Worm (Caenorhabditis elegans) whole organism, L3 larva: ENCODE measurements around the gene K07E1.1.

Experiments
- ama-1 ChIP-seq: fragments of 150-350 bp; optimal IDR thresholded peaks from 2 replicates; lab custom pipeline; 2018
- ceh-16 ChIP-seq: sonication (generic microtip); optimal IDR thresholded peaks from 2 replicates; lab custom pipeline; 2017; ENCODE audit warnings: missing biosample characterization, missing genetic modification characterization
- egl-27 ChIP-seq: sonication (generic microtip); optimal IDR thresholded peaks from 4 replicates; lab custom pipeline; 2017; ENCODE audit warnings: missing biosample characterization, missing genetic modification reagents, missing genetic modification characterization
- egl-5 ChIP-seq: fragments of 150-350 bp; optimal IDR thresholded peaks from 2 replicates; lab custom pipeline; 2017; ENCODE audit warnings: missing biosample characterization, missing genetic modification reagents, missing genetic modification characterization, inconsistent platforms
- elt-3 ChIP-seq, 3 experiments: fragments of 150-350 bp in 1 of 3; sonication (generic microtip) in 2 of 3; optimal IDR thresholded peaks; 2 replicates in 2 of 3; 4 replicates in 1 of 3; lab custom pipeline; 2014 to 2017; ENCODE audit warnings: missing biosample characterization in 3 of 3, missing genetic modification characterization in 3 of 3
- eor-1 ChIP-seq, 2 experiments: fragments of 150-350 bp; optimal IDR thresholded peaks; 2 replicates each; lab custom pipeline; 2014 to 2018; ENCODE audit warnings: missing biosample characterization in 2 of 2, missing genetic modification characterization in 2 of 2
- fkh-2 ChIP-seq: fragments of 150-350 bp; optimal IDR thresholded peaks from 2 replicates; lab custom pipeline; 2014; ENCODE audit warnings: missing biosample characterization, missing genetic modification reagents, missing genetic modification characterization
- nhr-28 ChIP-seq: fragments of 150-350 bp; optimal IDR thresholded peaks from 2 replicates; lab custom pipeline; 2014; ENCODE audit warnings: missing biosample characterization, missing genetic modification characterization
- nhr-77 ChIP-seq: fragments of 150-350 bp; optimal IDR thresholded peaks from 2 replicates; lab custom pipeline; 2014; ENCODE audit warnings: missing biosample characterization, missing genetic modification characterization
- pqm-1 ChIP-seq: fragments of 150-350 bp; optimal IDR thresholded peaks from 2 replicates; lab custom pipeline; 2017; ENCODE audit warnings: missing biosample characterization, missing genetic modification characterization, inconsistent platforms

ce11 chrII:4511911-4512310 lies 39.0 kb upstream of the K07E1.1 start, which contains the start of gene cyp-23A1:
- TF ChIP-seq ceh-16 (tag; lab: Kevin White, UChicago): no peak
- no peak for TF ChIP-seq nhr-77 (tag; lab: Kevin White, UChicago)
- no peak for TF ChIP-seq ama-1 (lab: Kevin White, UChicago)
- no peak for TF ChIP-seq egl-5 (tag; lab: Kevin White, UChicago)
- TF ChIP-seq elt-3 (tag; optimal IDR thresholded peaks at IDR 0.05; lab: Kevin White, UChicago): no peak
- no peak for TF ChIP-seq nhr-28 (tag; lab: Kevin White, UChicago)
- TF ChIP-seq egl-27 (tag; lab: Kevin White, UChicago): no peak
- no peak for TF ChIP-seq pqm-1 (tag; lab: Kevin White, UChicago)
- TF ChIP-seq fkh-2 (tag; lab: Kevin White, UChicago): no peak
- TF ChIP-seq eor-1 (tag; optimal IDR thresholded peaks at IDR 0.05; lab: Kevin White, UChicago): no peak
